Fruit fly (Drosophila melanogaster) whole organism, pupa: ENCODE results near the gene CG13727.

Source experiments
- CG10348 ChIP-seq: fragments of 200-800 bp; sonication (Bioruptor generic); IDR thresholded peaks from 2 replicates; pipeline ENCODE4 v1.3.6; 2022; ENCODE audit warnings: missing biosample characterization, missing genetic modification characterization
- CG12605 ChIP-seq: fragments of 200-800 bp; sonication (Bioruptor generic); IDR thresholded peaks from 2 replicates; pipeline ENCODE4 v1.3.6; 2022; ENCODE audit warnings: missing biosample characterization, missing genetic modification characterization
- CG13204 ChIP-seq: fragments of 200-800 bp; sonication (Bioruptor generic); optimal IDR thresholded peaks from 2 replicates; lab custom pipeline; 2018; ENCODE audit warnings: missing biosample characterization, mild to moderate bottlenecking, missing genetic modification characterization, moderate library complexity
- CG14655 ChIP-seq: fragments of 200-800 bp; sonication (Bioruptor generic); optimal IDR thresholded peaks from 3 replicates; lab custom pipeline; 2017; ENCODE audit warnings: mild to moderate bottlenecking, missing biosample characterization, missing genetic modification reagents, missing genetic modification characterization
- CG15710 ChIP-seq: fragments of 200-800 bp; sonication (Bioruptor generic); optimal IDR thresholded peaks from 2 replicates; lab custom pipeline; 2018; ENCODE audit warnings: missing biosample characterization, mild to moderate bottlenecking, missing genetic modification characterization, moderate library complexity
- CG17806 ChIP-seq: fragments of 200-800 bp; sonication (Bioruptor generic); optimal IDR thresholded peaks from 2 replicates; lab custom pipeline; 2018; ENCODE audit warnings: missing biosample characterization, mild to moderate bottlenecking, missing genetic modification characterization, moderate library complexity
- CG32121 ChIP-seq: fragments of 200-800 bp; sonication (Bioruptor generic); IDR thresholded peaks from 2 replicates; pipeline ENCODE4 v1.3.6; 2022; ENCODE audit warnings: missing biosample characterization, missing genetic modification characterization
- CG34367 ChIP-seq: fragments of 200-800 bp; sonication (Bioruptor generic); optimal IDR thresholded peaks from 2 replicates; lab custom pipeline; 2018; ENCODE audit warnings: missing biosample characterization, mild to moderate bottlenecking, missing genetic modification characterization
- CG4496 ChIP-seq: fragments of 200-800 bp; sonication (Bioruptor generic); IDR thresholded peaks from 3 replicates; pipeline ENCODE4 v1.3.6; 2022; ENCODE audit warnings: missing biosample characterization, missing genetic modification characterization
- CG8159 ChIP-seq: fragments of 200-800 bp; sonication (Bioruptor generic); optimal IDR thresholded peaks from 3 replicates; lab custom pipeline; 2018; ENCODE audit warnings: missing biosample characterization, mild to moderate bottlenecking, missing genetic modification characterization, moderate library complexity
- CG8301 ChIP-seq: fragments of 200-800 bp; sonication (Bioruptor generic); optimal IDR thresholded peaks from 2 replicates; lab custom pipeline; 2018; ENCODE audit warnings: missing biosample characterization, mild to moderate bottlenecking, missing genetic modification characterization
- CG9948 ChIP-seq: fragments of 200-800 bp; sonication (Bioruptor generic); optimal IDR thresholded peaks from 2 replicates; lab custom pipeline; 2018; ENCODE audit warnings: missing biosample characterization, mild to moderate bottlenecking, missing genetic modification characterization, moderate library complexity
- D1 ChIP-seq: fragments of 200-800 bp; sonication (Bioruptor generic); optimal IDR thresholded peaks from 2 replicates; lab custom pipeline; 2018; ENCODE audit warnings: missing biosample characterization, mild to moderate bottlenecking, missing genetic modification characterization, moderate library complexity
- EcR ChIP-seq: fragments of 200-800 bp; sonication (Bioruptor generic); optimal IDR thresholded peaks from 3 replicates; lab custom pipeline; 2019; ENCODE audit warnings: missing biosample characterization, missing genetic modification characterization, mild to moderate bottlenecking, moderate library complexity, missing genetic modification reagents
- Ets98B ChIP-seq: fragments of 200-800 bp; sonication (Bioruptor generic); IDR thresholded peaks from 2 replicates; pipeline ENCODE4 v1.3.6; 2022; ENCODE audit warnings: missing biosample characterization, missing genetic modification characterization
- Pif1A ChIP-seq: fragments of 200-800 bp; sonication (Bioruptor generic); optimal IDR thresholded peaks from 3 replicates; lab custom pipeline; 2016; ENCODE audit warnings: missing biosample characterization, missing genetic modification characterization
- Pif1B ChIP-seq: fragments of 200-800 bp; sonication (Bioruptor generic); optimal IDR thresholded peaks from 3 replicates; lab custom pipeline; 2016; ENCODE audit warnings: missing biosample characterization, missing genetic modification characterization
- fd96Ca ChIP-seq: fragments of 200-800 bp; sonication (Bioruptor generic); IDR thresholded peaks from 3 replicates; pipeline ENCODE4 v1.3.6; 2022; ENCODE audit warnings: missing biosample characterization, missing genetic modification characterization
- gl ChIP-seq: fragments of 200-800 bp; sonication (Bioruptor generic); optimal IDR thresholded peaks from 2 replicates; lab custom pipeline; 2018; ENCODE audit warnings: missing biosample characterization, mild to moderate bottlenecking, missing genetic modification characterization
- rn ChIP-seq: fragments of 200-800 bp; sonication (Bioruptor generic); IDR thresholded peaks from 2 replicates; pipeline ENCODE4 v1.3.6; 2022; ENCODE audit warnings: missing biosample characterization, missing genetic modification characterization

Gene CG13727

DNA sequence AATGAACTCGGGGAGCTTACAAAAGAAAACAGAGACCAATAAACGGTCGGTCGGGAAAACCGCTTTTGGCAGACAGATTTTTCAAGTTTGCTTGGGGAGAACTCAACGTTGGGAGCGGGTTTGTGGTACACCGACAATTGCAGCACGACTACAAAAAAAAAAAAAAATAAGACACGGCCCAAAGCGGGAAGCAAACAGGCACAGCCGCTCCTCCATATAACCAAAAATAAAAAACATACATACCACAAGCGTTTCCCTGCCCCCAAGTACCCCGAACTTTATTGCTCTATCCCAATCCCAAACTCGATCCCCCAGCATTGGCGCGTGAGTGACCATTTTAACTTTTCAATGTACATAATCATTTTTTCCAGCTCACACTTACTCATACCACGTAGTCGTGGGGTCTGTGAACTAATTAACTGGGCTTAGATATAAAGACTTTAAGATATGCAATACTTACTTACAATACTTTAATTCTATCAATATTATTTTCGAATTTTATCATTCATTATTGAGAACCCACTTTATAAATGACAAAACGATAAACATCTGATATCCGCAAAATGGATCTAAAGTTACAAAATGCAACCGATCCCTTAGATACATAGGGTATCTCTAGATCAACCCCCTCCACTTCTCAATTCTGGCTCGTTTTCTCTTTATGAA, 34.0 kb upstream of the CG13727 start:
- TF ChIP-seq CG4496 (GFP tag; lab: Robert Waterston, UW), result peak; percentile 67; the same call in 2 of the 3 replicates
- peak; percentile 46; the same call in 2 of the 3 replicates for TF ChIP-seq fd96Ca (GFP tag; lab: Robert Waterston, UW)
- no peak for TF ChIP-seq CG12605 (GFP tag; lab: Robert Waterston, UW)
- TF ChIP-seq CG17806 (tag; lab: Kevin White, UChicago), result no peak
- TF ChIP-seq CG8301 (tag; lab: Kevin White, UChicago), result peak; percentile 52
- TF ChIP-seq Ets98B (GFP tag; lab: Robert Waterston, UW), result peak; percentile 53; the same call in 1 of the 2 replicates
- peak; percentile 47; the same call in 1 of the 2 replicates for TF ChIP-seq CG32121
- TF ChIP-seq CG14655 (GFP tag; lab: Kevin White, UChicago), result peak; percentile 48

DNA sequence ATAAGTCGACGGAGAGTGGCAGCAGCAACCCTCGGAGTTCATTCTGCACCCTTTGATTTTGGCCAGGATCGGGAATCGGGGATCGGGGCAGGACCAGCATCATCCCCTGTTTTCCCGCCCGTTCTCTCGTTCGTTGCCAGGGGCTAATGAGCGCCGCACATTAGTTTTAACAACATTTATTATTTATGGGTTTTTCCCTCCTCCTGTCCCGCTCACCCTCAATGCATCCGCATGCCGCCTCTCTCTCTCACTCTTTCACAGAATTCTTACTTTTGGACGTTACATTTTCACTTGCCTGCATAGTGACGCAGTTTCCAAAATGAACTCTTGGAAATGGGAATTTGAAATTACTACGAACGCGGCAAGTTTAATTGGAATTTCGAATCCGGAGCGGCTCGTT, 25.8 kb upstream of the CG13727 start:
- TF ChIP-seq gl (tag; lab: Kevin White, UChicago) (no peak), CG32121 (no peak), CG10348 (GFP tag; lab: Robert Waterston, UW) (no peak), CG12605 (GFP tag; lab: Robert Waterston, UW) (no peak), CG34367 (no peak), Pif1A (GFP tag; lab: Kevin White, UChicago) (no peak), CG13204 (no peak), CG15710 (no peak), CG14655 (GFP tag; lab: Kevin White, UChicago) (no peak), Pif1B (GFP tag; lab: Kevin White, UChicago) (no peak), CG4496 (GFP tag; lab: Robert Waterston, UW) (no peak), D1 (tag; lab: Kevin White, UChicago) (no peak), CG17806 (tag; lab: Kevin White, UChicago) (no peak), rn (GFP tag; lab: Robert Waterston, UW) (no peak), EcR (GFP tag; lab: Kevin White, UChicago) (no peak), CG8159 (no peak), Ets98B (GFP tag; lab: Robert Waterston, UW) (no peak), fd96Ca (GFP tag; lab: Robert Waterston, UW) (no peak)

DNA sequence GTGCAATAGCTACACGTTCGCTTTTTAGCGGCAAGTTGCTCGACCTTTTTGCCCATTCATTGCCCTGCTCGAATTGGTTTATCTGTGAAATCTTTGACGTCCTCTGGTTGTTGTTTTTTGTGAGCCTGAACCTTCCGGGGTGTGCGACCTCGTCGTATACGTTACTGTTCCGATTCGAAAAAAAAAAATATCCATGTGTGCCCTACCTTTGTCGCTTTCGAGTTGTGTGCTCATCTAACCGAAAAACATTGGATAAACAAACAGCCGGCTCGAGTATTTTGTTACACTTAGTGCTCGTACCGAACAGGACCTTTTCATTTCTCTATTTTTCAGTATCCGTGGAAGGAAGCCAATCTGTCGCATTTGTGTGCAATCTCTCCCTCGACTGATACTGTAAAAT, 22.9 kb upstream of the CG13727 start:
- no peak for TF ChIP-seq CG12605 (GFP tag; lab: Robert Waterston, UW)
- TF ChIP-seq CG14655 (GFP tag; lab: Kevin White, UChicago), result no peak
- no peak for TF ChIP-seq D1 (tag; lab: Kevin White, UChicago)

DNA sequence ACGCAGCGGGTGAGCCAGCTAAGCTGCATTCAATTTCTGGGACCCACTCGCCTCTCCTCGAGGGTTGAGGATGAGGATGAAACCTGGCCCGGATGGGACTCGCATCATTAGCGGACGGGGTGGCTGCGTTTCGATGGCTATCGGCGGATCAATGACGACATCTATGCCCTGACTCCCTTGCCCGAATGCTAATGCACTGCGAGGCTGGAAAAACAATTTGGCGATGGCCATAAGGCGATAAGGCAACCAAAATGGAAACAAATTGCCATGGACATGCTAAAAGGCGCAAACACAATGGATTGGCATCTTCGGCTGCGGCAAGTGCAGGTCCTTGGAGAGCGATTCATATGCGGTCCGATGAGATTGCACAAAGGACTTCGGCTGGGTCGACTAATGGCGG, 21.8 kb upstream of the CG13727 start:
- TF ChIP-seq Ets98B (GFP tag; lab: Robert Waterston, UW), result no peak
- no peak for TF ChIP-seq CG4496 (GFP tag; lab: Robert Waterston, UW)
- TF ChIP-seq fd96Ca (GFP tag; lab: Robert Waterston, UW), result no peak
- no peak for TF ChIP-seq CG9948 (tag; lab: Kevin White, UChicago)
- TF ChIP-seq gl (tag; lab: Kevin White, UChicago), result no peak
- no peak for TF ChIP-seq CG8301 (tag; lab: Kevin White, UChicago)
- TF ChIP-seq CG10348 (GFP tag; lab: Robert Waterston, UW), result no peak
- TF ChIP-seq Pif1B (GFP tag; lab: Kevin White, UChicago), result no peak
- no peak for TF ChIP-seq CG13204
- no peak for TF ChIP-seq D1 (tag; lab: Kevin White, UChicago)
- TF ChIP-seq, all 21 proteins: peak for 0

dm6 chr3L:17361925-17362324, 20.8 kb upstream of the CG13727 start:
- no peak for TF ChIP-seq CG17806 (tag; lab: Kevin White, UChicago)

DNA sequence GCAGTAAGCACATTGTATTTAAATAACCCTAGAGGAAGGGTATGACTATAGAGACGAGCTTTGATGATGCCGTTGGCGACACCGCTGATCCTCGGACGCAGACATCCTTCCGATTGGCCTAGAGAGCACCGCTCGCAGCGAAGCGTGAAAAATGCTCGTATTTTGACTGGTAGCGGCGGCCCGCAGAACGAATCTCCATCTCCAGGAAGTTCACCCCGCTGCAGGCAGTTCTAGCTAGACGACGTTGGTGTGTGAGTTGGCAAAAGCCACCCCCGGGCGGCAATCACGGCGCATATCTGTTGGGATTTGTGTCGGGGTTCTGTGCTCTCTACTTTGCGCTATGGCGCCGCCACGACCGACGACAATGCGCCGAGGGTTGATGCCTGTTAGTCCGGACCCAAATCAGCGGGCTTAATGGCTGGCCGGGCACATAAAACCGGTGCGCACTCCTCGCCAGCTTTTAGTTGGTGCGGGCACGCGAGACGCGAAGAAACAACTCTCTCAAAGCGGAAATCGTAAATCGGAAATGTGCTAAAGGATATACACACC, 18.2 kb upstream of the CG13727 start, which contains the start of gene tap:
Gene tap, plus strand, starts transcription at position 458 of the 549 bp plus-strand sequence.
- TF ChIP-seq CG14655 (GFP tag; lab: Kevin White, UChicago) (no peak), CG13204 (no peak), CG9948 (tag; lab: Kevin White, UChicago) (no peak), D1 (tag; lab: Kevin White, UChicago) (no peak), EcR (GFP tag; lab: Kevin White, UChicago) (no peak)

dm6 chr3L:17358490-17358889, 17.4 kb upstream of the CG13727 start:
- TF ChIP-seq CG8159, result no peak
- TF ChIP-seq CG34367, result no peak
- no peak for TF ChIP-seq EcR (GFP tag; lab: Kevin White, UChicago)
